Fruit fly (Drosophila melanogaster) whole organism, pupa: Measurements from ENCODE around the gene Taf10b.

ENCODE experiments used
- CG10348 ChIP-seq: fragments of 200-800 bp; sonication (Bioruptor generic); IDR thresholded peaks from 2 replicates; pipeline ENCODE4 v1.3.6; 2022; ENCODE audit warnings: missing biosample characterization, missing genetic modification characterization
- CG12605 ChIP-seq: fragments of 200-800 bp; sonication (Bioruptor generic); IDR thresholded peaks from 2 replicates; pipeline ENCODE4 v1.3.6; 2022; ENCODE audit warnings: missing biosample characterization, missing genetic modification characterization
- CG13204 ChIP-seq: fragments of 200-800 bp; sonication (Bioruptor generic); optimal IDR thresholded peaks from 2 replicates; lab custom pipeline; 2018; ENCODE audit warnings: missing biosample characterization, mild to moderate bottlenecking, missing genetic modification characterization, moderate library complexity
- CG14655 ChIP-seq: fragments of 200-800 bp; sonication (Bioruptor generic); optimal IDR thresholded peaks from 3 replicates; lab custom pipeline; 2017; ENCODE audit warnings: mild to moderate bottlenecking, missing biosample characterization, missing genetic modification reagents, missing genetic modification characterization
- CG15710 ChIP-seq: fragments of 200-800 bp; sonication (Bioruptor generic); optimal IDR thresholded peaks from 2 replicates; lab custom pipeline; 2018; ENCODE audit warnings: missing biosample characterization, mild to moderate bottlenecking, missing genetic modification characterization, moderate library complexity
- CG17806 ChIP-seq: fragments of 200-800 bp; sonication (Bioruptor generic); optimal IDR thresholded peaks from 2 replicates; lab custom pipeline; 2018; ENCODE audit warnings: missing biosample characterization, mild to moderate bottlenecking, missing genetic modification characterization, moderate library complexity
- CG32121 ChIP-seq: fragments of 200-800 bp; sonication (Bioruptor generic); IDR thresholded peaks from 2 replicates; pipeline ENCODE4 v1.3.6; 2022; ENCODE audit warnings: missing biosample characterization, missing genetic modification characterization
- CG34367 ChIP-seq: fragments of 200-800 bp; sonication (Bioruptor generic); optimal IDR thresholded peaks from 2 replicates; lab custom pipeline; 2018; ENCODE audit warnings: missing biosample characterization, mild to moderate bottlenecking, missing genetic modification characterization
- CG4496 ChIP-seq: fragments of 200-800 bp; sonication (Bioruptor generic); IDR thresholded peaks from 3 replicates; pipeline ENCODE4 v1.3.6; 2022; ENCODE audit warnings: missing biosample characterization, missing genetic modification characterization
- CG8159 ChIP-seq: fragments of 200-800 bp; sonication (Bioruptor generic); optimal IDR thresholded peaks from 3 replicates; lab custom pipeline; 2018; ENCODE audit warnings: missing biosample characterization, mild to moderate bottlenecking, missing genetic modification characterization, moderate library complexity
- CG8301 ChIP-seq: fragments of 200-800 bp; sonication (Bioruptor generic); optimal IDR thresholded peaks from 2 replicates; lab custom pipeline; 2018; ENCODE audit warnings: missing biosample characterization, mild to moderate bottlenecking, missing genetic modification characterization
- CG9948 ChIP-seq: fragments of 200-800 bp; sonication (Bioruptor generic); optimal IDR thresholded peaks from 2 replicates; lab custom pipeline; 2018; ENCODE audit warnings: missing biosample characterization, mild to moderate bottlenecking, missing genetic modification characterization, moderate library complexity
- D1 ChIP-seq: fragments of 200-800 bp; sonication (Bioruptor generic); optimal IDR thresholded peaks from 2 replicates; lab custom pipeline; 2018; ENCODE audit warnings: missing biosample characterization, mild to moderate bottlenecking, missing genetic modification characterization, moderate library complexity
- EcR ChIP-seq: fragments of 200-800 bp; sonication (Bioruptor generic); optimal IDR thresholded peaks from 3 replicates; lab custom pipeline; 2019; ENCODE audit warnings: missing biosample characterization, missing genetic modification characterization, mild to moderate bottlenecking, moderate library complexity, missing genetic modification reagents
- Ets98B ChIP-seq: fragments of 200-800 bp; sonication (Bioruptor generic); IDR thresholded peaks from 2 replicates; pipeline ENCODE4 v1.3.6; 2022; ENCODE audit warnings: missing biosample characterization, missing genetic modification characterization
- Pif1A ChIP-seq: fragments of 200-800 bp; sonication (Bioruptor generic); optimal IDR thresholded peaks from 3 replicates; lab custom pipeline; 2016; ENCODE audit warnings: missing biosample characterization, missing genetic modification characterization
- Pif1B ChIP-seq: fragments of 200-800 bp; sonication (Bioruptor generic); optimal IDR thresholded peaks from 3 replicates; lab custom pipeline; 2016; ENCODE audit warnings: missing biosample characterization, missing genetic modification characterization
- Snoo ChIP-seq: fragments of 200-800 bp; sonication (Bioruptor generic); optimal IDR thresholded peaks from 3 replicates; lab custom pipeline; 2017; ENCODE audit warnings: missing biosample characterization, mild to moderate bottlenecking, missing genetic modification characterization, inconsistent platforms
- fd96Ca ChIP-seq: fragments of 200-800 bp; sonication (Bioruptor generic); IDR thresholded peaks from 3 replicates; pipeline ENCODE4 v1.3.6; 2022; ENCODE audit warnings: missing biosample characterization, missing genetic modification characterization
- gl ChIP-seq: fragments of 200-800 bp; sonication (Bioruptor generic); optimal IDR thresholded peaks from 2 replicates; lab custom pipeline; 2018; ENCODE audit warnings: missing biosample characterization, mild to moderate bottlenecking, missing genetic modification characterization
- rn ChIP-seq: fragments of 200-800 bp; sonication (Bioruptor generic); IDR thresholded peaks from 2 replicates; pipeline ENCODE4 v1.3.6; 2022; ENCODE audit warnings: missing biosample characterization, missing genetic modification characterization

The Taf10b gene

DNA sequence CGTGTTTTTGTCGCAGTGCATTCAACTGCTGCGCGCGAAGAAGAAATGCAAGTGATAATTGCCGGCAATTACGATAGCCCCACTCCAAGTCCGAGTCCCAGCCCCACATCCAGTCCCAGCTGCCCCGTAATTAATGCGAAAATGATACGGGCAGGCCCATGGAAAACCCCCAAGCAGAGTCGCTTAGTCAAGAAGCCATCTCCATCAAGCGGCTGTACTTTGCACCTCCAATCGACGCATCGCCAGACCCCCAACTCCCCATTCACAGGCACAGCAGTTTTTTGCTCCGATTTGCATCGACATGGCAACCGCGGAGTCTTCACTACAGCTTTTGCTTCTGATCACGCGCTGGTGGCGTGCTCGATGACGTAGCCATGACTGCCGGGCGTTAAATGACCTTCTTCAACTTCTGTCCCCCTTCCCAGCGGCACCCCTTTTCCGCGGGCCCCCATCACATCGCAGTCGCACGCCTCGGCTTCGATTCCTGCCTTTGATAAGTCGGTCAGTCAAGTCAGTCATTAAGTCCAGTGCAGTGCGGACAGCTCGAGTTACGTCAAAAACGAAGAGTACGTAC lies 38.6 kb upstream of the Taf10b start:
- peak; percentile 95 for TF ChIP-seq EcR (GFP tag; lab: Kevin White, UChicago)
- no peak for TF ChIP-seq rn (GFP tag; lab: Robert Waterston, UW)
- peak; percentile 30 for TF ChIP-seq CG8159 (tag; lab: Kevin White, UChicago)
- peak; percentile 17 for TF ChIP-seq CG8301 (tag; lab: Kevin White, UChicago)
- TF ChIP-seq Snoo (tag; lab: Kevin White, UChicago), result peak; percentile 29
- TF ChIP-seq Pif1A (GFP tag; lab: Kevin White, UChicago), result peak; percentile 21
- peak; percentile 91 for TF ChIP-seq CG13204 (GFP tag; lab: Kevin White, UChicago)
- peak; percentile 34 for TF ChIP-seq CG34367 (tag; lab: Kevin White, UChicago)
- 0 out of 3 replicates have a peak, but pooled peaks have one; percentile 38 for TF ChIP-seq CG4496 (GFP tag; lab: Robert Waterston, UW)
- TF ChIP-seq CG10348, result no peak
- TF ChIP-seq CG15710, result peak; percentile 1
- no peak for TF ChIP-seq fd96Ca (GFP tag; lab: Robert Waterston, UW)
- peak; percentile 20 for TF ChIP-seq Pif1B (GFP tag; lab: Kevin White, UChicago)
- no peak for TF ChIP-seq CG32121 (GFP tag; lab: Robert Waterston, UW)
- TF ChIP-seq Ets98B, result peak; percentile 44; the same call in 1 of the 2 replicates
- peak; percentile 88 for TF ChIP-seq gl (tag; lab: Kevin White, UChicago)
- peak; percentile 45 for TF ChIP-seq CG14655 (GFP tag; lab: Kevin White, UChicago)
- TF ChIP-seq, all 21 proteins: peak for 13

DNA sequence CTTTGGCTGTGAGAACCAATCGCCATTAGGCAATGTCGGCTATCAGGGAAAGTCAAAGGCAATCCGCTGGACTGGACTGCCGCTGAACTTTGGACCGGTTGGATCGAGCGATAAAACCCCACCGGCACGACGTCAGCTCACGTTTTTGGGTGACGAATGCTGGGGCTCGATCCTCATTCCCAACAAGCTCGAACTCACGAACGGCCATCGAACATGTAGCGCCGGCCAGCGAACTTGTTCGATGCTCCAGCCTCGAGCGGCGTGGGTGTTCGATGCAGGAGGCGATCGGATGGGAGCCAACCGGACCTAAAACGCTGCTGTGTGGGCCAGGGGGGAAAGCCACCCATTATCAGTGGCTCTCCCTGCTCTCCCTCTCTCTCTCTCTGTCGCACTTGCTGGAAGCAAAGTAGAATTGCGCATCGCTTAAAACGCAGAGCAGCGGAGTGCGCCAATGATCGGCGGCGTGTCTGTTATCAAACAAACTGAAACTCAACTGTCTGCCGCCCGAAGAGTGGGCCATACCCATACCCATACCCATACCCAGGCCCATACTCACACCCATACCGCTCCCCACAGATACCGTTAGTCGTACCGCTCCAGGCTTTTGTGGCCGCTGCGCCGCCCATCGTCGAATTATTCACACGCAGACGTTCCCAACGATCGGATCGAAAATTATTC lies 37.1 kb upstream of the Taf10b start, which contains the start of gene daw:
Gene daw, plus strand, starts transcription at position 628 of the 678 bp plus-strand sequence.
- peak; percentile 49 for TF ChIP-seq Snoo (tag; lab: Kevin White, UChicago)
- no peak for TF ChIP-seq fd96Ca (GFP tag; lab: Robert Waterston, UW)
- TF ChIP-seq CG10348, result no peak
- peak; percentile 77 for TF ChIP-seq Pif1A (GFP tag; lab: Kevin White, UChicago)
- TF ChIP-seq CG14655 (GFP tag; lab: Kevin White, UChicago), result peak; percentile 55
- TF ChIP-seq CG17806 (tag; lab: Kevin White, UChicago), result peak; percentile 10
- peak; percentile 72 for TF ChIP-seq Ets98B
- peak; percentile 99 for TF ChIP-seq CG13204 (GFP tag; lab: Kevin White, UChicago)
- no peak for TF ChIP-seq CG15710
- 0 out of 2 replicates have a peak, but pooled peaks have one; percentile 26 for TF ChIP-seq CG32121 (GFP tag; lab: Robert Waterston, UW)
- peak; percentile 88 for TF ChIP-seq gl (tag; lab: Kevin White, UChicago)
- TF ChIP-seq CG34367 (tag; lab: Kevin White, UChicago), result peak; percentile 41
- peak; percentile 42 for TF ChIP-seq CG8301 (tag; lab: Kevin White, UChicago)
- TF ChIP-seq CG8159 (tag; lab: Kevin White, UChicago), result peak; percentile 27
- peak; percentile 85 for TF ChIP-seq CG4496 (GFP tag; lab: Robert Waterston, UW)
- peak; percentile 27 for TF ChIP-seq EcR (GFP tag; lab: Kevin White, UChicago)
- TF ChIP-seq Pif1B (GFP tag; lab: Kevin White, UChicago), result peak; percentile 79
- no peak for TF ChIP-seq D1 (tag; lab: Kevin White, UChicago)
- TF ChIP-seq rn (GFP tag; lab: Robert Waterston, UW), result no peak
- no peak for TF ChIP-seq CG9948
- TF ChIP-seq CG12605 (GFP tag; lab: Robert Waterston, UW), result peak; percentile 61

DNA sequence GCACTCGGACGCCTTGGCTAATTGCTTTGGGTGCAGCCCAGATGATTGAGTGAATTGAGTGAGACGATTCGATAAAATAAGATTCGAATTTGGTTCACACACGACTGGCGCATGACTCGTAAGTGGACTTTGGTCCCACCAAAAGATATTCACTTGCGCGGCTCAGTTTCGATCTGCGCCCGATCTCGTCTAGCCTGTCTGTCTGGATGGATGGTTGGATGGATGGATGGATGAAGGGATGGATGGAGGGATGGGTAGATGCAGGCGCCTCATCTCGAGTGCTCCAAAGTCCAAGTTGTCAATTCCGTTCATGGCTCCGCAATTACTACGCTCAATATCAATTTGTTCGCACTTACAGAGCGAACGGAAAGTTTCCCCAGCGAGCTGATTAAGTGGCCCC lies 34.9 kb upstream of the Taf10b start:
- TF ChIP-seq Snoo (tag; lab: Kevin White, UChicago) (peak; percentile 25), CG14655 (GFP tag; lab: Kevin White, UChicago) (peak; percentile 64), D1 (tag; lab: Kevin White, UChicago) (no peak), EcR (GFP tag; lab: Kevin White, UChicago) (peak; percentile 27), CG4496 (GFP tag; lab: Robert Waterston, UW) (peak; percentile 45; the same call in 1 of the 3 replicates), CG17806 (tag; lab: Kevin White, UChicago) (peak; percentile 28), CG12605 (GFP tag; lab: Robert Waterston, UW) (peak; percentile 68; the same call in 1 of the 2 replicates), CG34367 (tag; lab: Kevin White, UChicago) (peak; percentile 46), CG10348 (no peak), CG13204 (GFP tag; lab: Kevin White, UChicago) (peak; percentile 79), Ets98B (peak; percentile 51; the same call in 1 of the 2 replicates), fd96Ca (GFP tag; lab: Robert Waterston, UW) (peak; percentile 46; the same call in 1 of the 3 replicates), rn (GFP tag; lab: Robert Waterston, UW) (no peak), CG15710 (peak; percentile 35), CG32121 (GFP tag; lab: Robert Waterston, UW) (no peak), CG8159 (tag; lab: Kevin White, UChicago) (peak; percentile 36), gl (tag; lab: Kevin White, UChicago) (peak; percentile 87), CG8301 (tag; lab: Kevin White, UChicago) (peak; percentile 46), Pif1B (GFP tag; lab: Kevin White, UChicago) (peak; percentile 24), CG9948 (no peak), Pif1A (GFP tag; lab: Kevin White, UChicago) (peak; percentile 39)

DNA sequence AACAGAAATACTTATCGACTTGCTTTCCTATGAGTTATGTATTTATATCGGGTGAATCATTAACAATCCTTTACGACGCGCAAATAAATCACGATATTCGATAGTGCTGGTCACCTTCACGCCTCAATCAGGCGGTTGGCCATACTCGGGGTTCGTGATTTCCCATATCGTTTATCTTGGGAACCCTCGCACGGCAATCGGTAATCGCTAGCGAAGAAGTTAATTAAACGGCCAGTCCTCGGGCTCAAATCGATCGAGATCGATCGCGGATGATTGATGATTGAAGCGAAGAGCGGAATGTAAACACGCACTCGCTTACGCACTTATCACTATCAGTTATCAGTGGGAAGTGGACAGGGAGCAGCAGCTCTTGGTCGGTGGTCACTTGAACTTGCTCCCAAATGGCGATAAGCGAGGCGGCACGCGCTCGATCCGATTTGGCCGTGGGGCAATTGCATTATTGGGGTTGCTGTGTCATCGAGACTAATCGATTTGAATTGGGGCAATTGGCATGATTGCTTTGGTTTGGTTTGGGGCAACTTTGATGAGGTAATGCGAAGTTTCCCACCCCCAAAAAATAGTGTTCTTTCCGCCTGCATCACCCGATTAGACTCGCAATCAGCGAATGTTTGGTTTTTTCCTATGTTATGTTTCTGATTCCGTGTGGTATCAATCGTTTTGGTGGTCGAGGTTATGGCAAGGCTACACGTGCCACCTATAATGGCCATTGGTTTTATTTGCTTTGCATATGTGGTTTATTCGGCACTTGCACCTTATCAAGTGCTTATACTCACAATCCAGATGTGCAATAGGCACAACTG lies 33.5 kb upstream of the Taf10b start:
- TF ChIP-seq gl (tag; lab: Kevin White, UChicago) (no peak), CG8159 (tag; lab: Kevin White, UChicago) (no peak), CG10348 (no peak), Snoo (tag; lab: Kevin White, UChicago) (no peak), Pif1B (GFP tag; lab: Kevin White, UChicago) (no peak), CG4496 (GFP tag; lab: Robert Waterston, UW) (no peak)
